Worm (Caenorhabditis elegans) whole organism, L1 larva: ENCODE results near the gene fbxa-10.

Experiments used
- mep-1 ChIP-seq: fragments of 150-350 bp; optimal IDR thresholded peaks from 2 replicates; lab custom pipeline; 2014; ENCODE audit warnings: missing biosample characterization, missing genetic modification characterization
- nhr-76 ChIP-seq: sonication (generic microtip); optimal IDR thresholded peaks from 2 replicates; lab custom pipeline; 2017; ENCODE audit warnings: missing biosample characterization, missing genetic modification characterization

- TF ChIP-seq mep-1 (tag; lab: Kevin White, UChicago) (no peak), nhr-76 (no peak)
Measured at ce11 chrIII:981960-982359, 29.8 kb downstream of the fbxa-10 start.
